Fruit fly (Drosophila melanogaster) whole organism, embryonic: ENCODE results near the gene Vinc.
A peak's percentile ranks its signal among the peaks of the same experiment; 100 is the strongest.

Experiments
- Atf6 ChIP-seq: fragments of 200-800 bp; sonication (Bioruptor generic); IDR thresholded peaks from 2 replicates; pipeline ENCODE4 v1.3.6; 2022; ENCODE audit warnings: missing biosample characterization, missing genetic modification characterization
- Bdp1 ChIP-seq: fragments of 200-800 bp; sonication (Bioruptor generic); optimal IDR thresholded peaks from 3 replicates; lab custom pipeline; 2016; ENCODE audit warnings: missing biosample characterization, missing genetic modification characterization
- BtbVII ChIP-seq: fragments of 200-800 bp; sonication (Bioruptor generic); optimal IDR thresholded peaks from 3 replicates; lab custom pipeline; 2017; ENCODE audit warnings: missing biosample characterization, mild to moderate bottlenecking, missing genetic modification characterization
- CG11085 ChIP-seq: fragments of 200-800 bp; sonication (Bioruptor generic); IDR thresholded peaks from 2 replicates; pipeline ENCODE4 v1.3.6; 2022; ENCODE audit warnings: missing biosample characterization, missing genetic modification characterization
- CG11456 ChIP-seq: fragments of 200-800 bp; sonication (Bioruptor generic); IDR thresholded peaks from 3 replicates; pipeline ENCODE4 v1.3.6; 2022; ENCODE audit warnings: missing biosample characterization, missing genetic modification characterization
- CG11695 ChIP-seq: fragments of 200-800 bp; sonication (Bioruptor generic); IDR thresholded peaks from 3 replicates; pipeline ENCODE4 v1.3.6; 2022; ENCODE audit warnings: missing biosample characterization, missing genetic modification characterization
- CG12219 ChIP-seq: fragments of 200-800 bp; sonication (Bioruptor generic); optimal IDR thresholded peaks from 3 replicates; lab custom pipeline; 2018; ENCODE audit warnings: missing biosample characterization, mild to moderate bottlenecking, missing genetic modification characterization
- CG1529 ChIP-seq: fragments of 200-800 bp; sonication (Bioruptor generic); optimal IDR thresholded peaks from 3 replicates; lab custom pipeline; 2018; ENCODE audit warnings: missing biosample characterization, missing genetic modification characterization
- CG16815 ChIP-seq: fragments of 200-800 bp; sonication (Bioruptor generic); optimal IDR thresholded peaks from 3 replicates; lab custom pipeline; 2017; ENCODE audit warnings: missing biosample characterization, mild to moderate bottlenecking, missing genetic modification characterization
- CG31224 ChIP-seq: fragments of 200-800 bp; sonication (Bioruptor generic); IDR thresholded peaks from 2 replicates; pipeline ENCODE4 v1.3.6; 2022; ENCODE audit warnings: missing biosample characterization, missing genetic modification characterization
- CG4404 ChIP-seq: fragments of 200-800 bp; sonication (Bioruptor generic); IDR thresholded peaks from 2 replicates; pipeline ENCODE4 v1.3.6; 2022; ENCODE audit warnings: missing biosample characterization, missing genetic modification characterization
- CG4854 ChIP-seq: fragments of 200-800 bp; sonication (Bioruptor generic); optimal IDR thresholded peaks from 2 replicates; lab custom pipeline; 2016; ENCODE audit warnings: missing biosample characterization, missing genetic modification characterization, inconsistent platforms
- CG6683 ChIP-seq: fragments of 200-800 bp; sonication (Bioruptor generic); optimal IDR thresholded peaks from 2 replicates; lab custom pipeline; 2017; ENCODE audit warnings: missing biosample characterization, mild to moderate bottlenecking, missing genetic modification characterization, missing genetic modification reagents
- CG7271 ChIP-seq: fragments of 200-800 bp; sonication (Bioruptor generic); optimal IDR thresholded peaks from 2 replicates; lab custom pipeline; 2018; ENCODE audit warnings: missing biosample characterization, mild to moderate bottlenecking, missing genetic modification characterization, moderate library complexity
- CG7372 ChIP-seq: fragments of 200-800 bp; sonication (Bioruptor generic); IDR thresholded peaks from 2 replicates; pipeline ENCODE4 v1.3.6; 2022; ENCODE audit warnings: missing biosample characterization, missing genetic modification characterization
- CG7963 ChIP-seq: fragments of 200-800 bp; sonication (Bioruptor generic); IDR thresholded peaks from 3 replicates; pipeline ENCODE4 v1.3.6; 2022; ENCODE audit warnings: missing biosample characterization, missing genetic modification characterization; ENCODE audit not compliant: partially characterized antibody
- CG8388 ChIP-seq: fragments of 200-800 bp; sonication (Bioruptor generic); optimal IDR thresholded peaks from 2 replicates; lab custom pipeline; 2019; ENCODE audit warnings: missing biosample characterization, mild to moderate bottlenecking, missing genetic modification characterization, moderate library complexity
- CG9609 ChIP-seq: fragments of 200-800 bp; sonication (Bioruptor generic); optimal IDR thresholded peaks from 3 replicates; lab custom pipeline; 2016; ENCODE audit warnings: missing biosample characterization, missing genetic modification characterization
- CG9932 ChIP-seq: fragments of 200-800 bp; sonication (Bioruptor generic); IDR thresholded peaks from 2 replicates; pipeline ENCODE4 v1.3.6; 2022; ENCODE audit warnings: missing biosample characterization, missing genetic modification characterization
- Camta ChIP-seq: fragments of 200-800 bp; sonication (Bioruptor generic); optimal IDR thresholded peaks from 2 replicates; lab custom pipeline; 2016; ENCODE audit warnings: missing biosample characterization, missing genetic modification characterization
- CrebB ChIP-seq: fragments of 200-800 bp; sonication (Bioruptor generic); optimal IDR thresholded peaks from 3 replicates; lab custom pipeline; 2018; ENCODE audit warnings: missing biosample characterization, mild to moderate bottlenecking, missing genetic modification characterization
- D19B ChIP-seq: fragments of 200-800 bp; sonication (Bioruptor generic); optimal IDR thresholded peaks from 2 replicates; lab custom pipeline; 2017; ENCODE audit warnings: missing biosample characterization, mild to moderate bottlenecking, missing genetic modification characterization
- Dll ChIP-seq: fragments of 200-800 bp; sonication (Bioruptor generic); IDR thresholded peaks from 4 replicates; pipeline ENCODE4 v1.3.6; 2022; ENCODE audit warnings: missing biosample characterization, missing genetic modification characterization; ENCODE audit not compliant: partially characterized antibody
- Ets97D ChIP-seq: fragments of 200-800 bp; sonication (Bioruptor generic); optimal IDR thresholded peaks from 3 replicates; lab custom pipeline; 2016; ENCODE audit warnings: missing biosample characterization, missing genetic modification characterization
- Hmx ChIP-seq: fragments of 200-800 bp; sonication (Bioruptor generic); optimal IDR thresholded peaks from 2 replicates; lab custom pipeline; 2016; ENCODE audit warnings: missing biosample characterization, missing genetic modification characterization
- Mes4 ChIP-seq: fragments of 200-800 bp; sonication (Bioruptor generic); optimal IDR thresholded peaks from 2 replicates; lab custom pipeline; 2016; ENCODE audit warnings: missing biosample characterization, missing genetic modification characterization
- Myb ChIP-seq: fragments of 200-800 bp; sonication (Bioruptor generic); optimal IDR thresholded peaks from 2 replicates; lab custom pipeline; 2016; ENCODE audit warnings: missing biosample characterization, missing genetic modification characterization
- Neu2 ChIP-seq: fragments of 200-800 bp; sonication (Bioruptor generic); optimal IDR thresholded peaks from 3 replicates; lab custom pipeline; 2016; ENCODE audit warnings: missing biosample characterization, missing genetic modification characterization, borderline replicate concordance
- Nf-YA ChIP-seq: fragments of 200-800 bp; sonication (Bioruptor generic); IDR thresholded peaks from 2 replicates; pipeline ENCODE4 v1.3.6; 2022; ENCODE audit warnings: missing biosample characterization, missing genetic modification characterization
- Oli ChIP-seq: fragments of 200-800 bp; sonication (Bioruptor generic); optimal IDR thresholded peaks from 2 replicates; lab custom pipeline; 2018; ENCODE audit warnings: missing biosample characterization, mild to moderate bottlenecking, missing genetic modification characterization, moderate library complexity
- Poxn ChIP-seq: fragments of 200-800 bp; sonication (Bioruptor generic); IDR thresholded peaks from 2 replicates; pipeline ENCODE4 v1.3.6; 2022; ENCODE audit warnings: missing biosample characterization, missing genetic modification characterization
- Spps ChIP-seq: fragments of 200-800 bp; sonication (Bioruptor generic); optimal IDR thresholded peaks from 2 replicates; lab custom pipeline; 2018; ENCODE audit warnings: missing biosample characterization, mild to moderate bottlenecking, missing genetic modification characterization
- ab ChIP-seq: fragments of 200-800 bp; sonication (Bioruptor generic); optimal IDR thresholded peaks from 2 replicates; lab custom pipeline; 2016; ENCODE audit warnings: missing biosample characterization, missing genetic modification characterization
- cg ChIP-seq: fragments of 200-800 bp; sonication (Bioruptor generic); optimal IDR thresholded peaks from 3 replicates; lab custom pipeline; 2019; ENCODE audit warnings: missing biosample characterization, mild to moderate bottlenecking, missing genetic modification characterization, moderate library complexity
- corto ChIP-seq: fragments of 200-800 bp; sonication (Bioruptor generic); optimal IDR thresholded peaks from 2 replicates; lab custom pipeline; 2016; ENCODE audit warnings: missing biosample characterization, mild to moderate bottlenecking, missing genetic modification characterization, moderate library complexity
- croc ChIP-seq: fragments of 200-800 bp; sonication (Bioruptor generic); conservative IDR thresholded peaks from 3 replicates; pipeline ENCODE4 v1.3.6; 2022; ENCODE audit warnings: missing biosample characterization, missing genetic modification characterization
- cwo ChIP-seq: fragments of 200-800 bp; sonication (Bioruptor generic); optimal IDR thresholded peaks from 3 replicates; lab custom pipeline; 2017; ENCODE audit warnings: missing biosample characterization, missing genetic modification characterization, mild to moderate bottlenecking, moderate library complexity, missing genetic modification reagents
- ems ChIP-seq: fragments of 200-800 bp; sonication (Bioruptor generic); optimal IDR thresholded peaks from 3 replicates; lab custom pipeline; 2016; ENCODE audit warnings: missing biosample characterization, missing genetic modification characterization
- fd102C ChIP-seq: fragments of 200-800 bp; sonication (Bioruptor generic); optimal IDR thresholded peaks from 2 replicates; lab custom pipeline; 2018; ENCODE audit warnings: missing biosample characterization, mild to moderate bottlenecking, missing genetic modification characterization, moderate library complexity
- her ChIP-seq: fragments of 200-800 bp; sonication (Bioruptor generic); optimal IDR thresholded peaks from 2 replicates; lab custom pipeline; 2016; ENCODE audit warnings: missing biosample characterization, missing genetic modification characterization
- lola ChIP-seq, 3 experiments: fragments of >200 bp in 2 of 3; fragments of 200-800 bp in 1 of 3; sonication (Bioruptor generic) in 1 of 3; optimal IDR thresholded peaks; 2 replicates each; lab custom pipeline; 2017 to 2019; ENCODE audit warnings: missing biosample characterization in 3 of 3, missing genetic modification characterization in 3 of 3, mild to moderate bottlenecking in 1 of 3, moderate library complexity in 1 of 3
- luna ChIP-seq: fragments of 200-800 bp; sonication (Bioruptor generic); optimal IDR thresholded peaks from 2 replicates; lab custom pipeline; 2016; ENCODE audit warnings: missing biosample characterization, missing genetic modification characterization
- mirr ChIP-seq: fragments of 200-800 bp; sonication (Bioruptor generic); optimal IDR thresholded peaks from 3 replicates; lab custom pipeline; 2018; ENCODE audit warnings: missing biosample characterization, mild to moderate bottlenecking, missing genetic modification characterization
- nmo ChIP-seq: fragments of 200-800 bp; sonication (Bioruptor generic); optimal IDR thresholded peaks from 2 replicates; lab custom pipeline; 2018; ENCODE audit warnings: missing biosample characterization, mild to moderate bottlenecking, missing genetic modification characterization, moderate library complexity
- otp ChIP-seq: fragments of 200-800 bp; sonication (Bioruptor generic); IDR thresholded peaks from 3 replicates; pipeline ENCODE4, ENCODE4 v1.3.6; 2022; ENCODE audit warnings: missing biosample characterization, missing genetic modification characterization
- pan ChIP-seq, 4 experiments: fragments of >200 bp in 3 of 4; fragments of 200-800 bp in 1 of 4; sonication (Bioruptor generic) in 1 of 4; optimal IDR thresholded peaks in 3 of 4; IDR thresholded peaks in 1 of 4; 2 replicates each; pipeline versions ENCODE4 v1.3.6 to Lab custom; 2017 to 2022; ENCODE audit warnings: missing biosample characterization in 2 of 4, missing genetic modification characterization in 2 of 4, mixed read lengths in 1 of 4
- sqz ChIP-seq: fragments of 200-800 bp; sonication (Bioruptor generic); optimal IDR thresholded peaks from 3 replicates; lab custom pipeline; 2018; ENCODE audit warnings: missing biosample characterization, mild to moderate bottlenecking, missing genetic modification characterization
- zfh2 ChIP-seq: fragments of 200-800 bp; sonication (Bioruptor generic); optimal IDR thresholded peaks from 2 replicates; lab custom pipeline; 2016; ENCODE audit warnings: missing biosample characterization, missing genetic modification characterization

Vinc gene

dm6 chrX:2222181-2222790 lies at the start of gene Vinc (continued):
- TF ChIP-seq luna (GFP tag; lab: Kevin White, UChicago) (peak; percentile 64), lola (GFP tag; optimal IDR thresholded peaks at IDR 0.05; lab: Kevin White, UChicago) (peak in 1 of 3 experiments; percentile 65), Poxn (GFP tag; lab: Robert Waterston, UW) (0 out of 2 replicates have a peak, but pooled peaks have one; percentile 30), CG11085 (GFP tag; lab: Robert Waterston, UW) (peak; percentile 60; the same call in 1 of the 2 replicates), ems (GFP tag; lab: Kevin White, UChicago) (peak; percentile 84), CrebB (tag; lab: Kevin White, UChicago) (peak; percentile 75), CG7372 (GFP tag; lab: Robert Waterston, UW) (peak; percentile 79), CG6683 (GFP tag; lab: Kevin White, UChicago) (peak; percentile 88), CG1529 (GFP tag; lab: Kevin White, UChicago) (peak; percentile 53), CG12219 (GFP tag; lab: Kevin White, UChicago) (peak; percentile 90), otp (GFP tag; lab: Robert Waterston, UW) (peak; percentile 64; the same call in 2 of the 3 replicates), zfh2 (GFP tag; lab: Kevin White, UChicago) (peak; percentile 55), CG11456 (GFP tag; lab: Robert Waterston, UW) (peak; percentile 87), Camta (GFP tag; lab: Kevin White, UChicago) (peak; percentile 82), pan (optimal IDR thresholded peaks at IDR 0.05; lab: Kevin White, UChicago) (no peak), pan (GFP tag; optimal IDR thresholded peaks at IDR 0.05 in 1 of 2, IDR thresholded peaks at IDR 0.05 in 1 of 2) (peak in 1 of 2 experiments; percentile 75), her (peak; percentile 80), CG7271 (tag; lab: Kevin White, UChicago) (no peak), D19B (peak; percentile 84), CG16815 (GFP tag; lab: Kevin White, UChicago) (peak; percentile 65), Dll (GFP tag; lab: Robert Waterston, UW) (peak; percentile 50; the same call in 2 of the 4 replicates), Myb (GFP tag; lab: Kevin White, UChicago) (peak; percentile 58), CG11695 (peak; percentile 94), cg (GFP tag; lab: Kevin White, UChicago) (peak; percentile 71), mirr (GFP tag; lab: Kevin White, UChicago) (peak; percentile 91), CG7963 (GFP tag; lab: Robert Waterston, UW) (0 out of 3 replicates have a peak, but pooled peaks have one; percentile 7), Neu2 (peak; percentile 58), fd102C (GFP tag; lab: Kevin White, UChicago) (no peak), nmo (GFP tag; lab: Kevin White, UChicago) (peak; percentile 91), CG8388 (GFP tag; lab: Kevin White, UChicago) (peak; percentile 49), Oli (peak; percentile 81), CG4854 (GFP tag; lab: Kevin White, UChicago) (peak; percentile 73), Nf-YA (GFP tag; lab: Robert Waterston, UW) (peak; percentile 50; the same call in 1 of the 2 replicates), sqz (GFP tag; lab: Kevin White, UChicago) (peak; percentile 82), Bdp1 (GFP tag; lab: Kevin White, UChicago) (peak; percentile 51), Spps (tag; lab: Kevin White, UChicago) (peak; percentile 74), BtbVII (peak; percentile 93), cwo (GFP tag; lab: Kevin White, UChicago) (peak; percentile 91), CG4404 (GFP tag; lab: Robert Waterston, UW) (peak; percentile 70), CG9609 (peak; percentile 50), ab (GFP tag; lab: Kevin White, UChicago) (peak; percentile 35), Mes4 (GFP tag; lab: Kevin White, UChicago) (peak; percentile 41), CG9932 (GFP tag; lab: Robert Waterston, UW) (peak; percentile 90), Hmx (peak; percentile 76), CG31224 (GFP tag; lab: Robert Waterston, UW) (peak; percentile 81), corto (GFP tag; lab: Kevin White, UChicago) (no peak), Ets97D (GFP tag; lab: Kevin White, UChicago) (peak; percentile 65), Atf6 (GFP tag; lab: Robert Waterston, UW) (peak; percentile 91), croc (peak; percentile 75)
